Worm (Caenorhabditis elegans) whole organism, dauer: Measurements from ENCODE around the gene rfip-2.

Experiments
- unc-62 ChIP-seq: sonication (generic microtip); optimal IDR thresholded peaks from 2 replicates; lab custom pipeline; 2017; ENCODE audit warnings: missing biosample characterization, missing genetic modification reagents, missing genetic modification characterization

rfip-2 gene

DNA sequence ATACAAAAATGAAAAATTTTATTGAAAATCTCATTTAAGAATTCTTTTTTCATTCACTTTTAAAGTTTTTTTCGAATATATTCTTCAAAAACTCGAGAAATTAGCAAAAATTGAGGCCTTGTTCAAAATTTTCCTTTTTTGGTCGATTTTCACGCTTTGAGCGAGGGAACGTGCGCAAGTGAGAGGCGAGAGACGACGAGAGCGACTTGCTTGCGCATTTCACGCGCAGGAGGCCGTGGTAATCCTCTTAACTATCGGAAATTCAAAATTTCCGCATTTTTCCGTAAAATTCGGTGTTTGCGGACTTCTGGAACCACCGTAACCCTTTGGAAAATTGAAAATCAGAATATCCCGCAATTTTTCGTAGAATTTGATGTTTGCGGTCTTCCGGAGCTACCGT, 6.3 kb downstream of the rfip-2 start:
- no peak for TF ChIP-seq unc-62 (GFP tag; lab: Kevin White, UChicago)

DNA sequence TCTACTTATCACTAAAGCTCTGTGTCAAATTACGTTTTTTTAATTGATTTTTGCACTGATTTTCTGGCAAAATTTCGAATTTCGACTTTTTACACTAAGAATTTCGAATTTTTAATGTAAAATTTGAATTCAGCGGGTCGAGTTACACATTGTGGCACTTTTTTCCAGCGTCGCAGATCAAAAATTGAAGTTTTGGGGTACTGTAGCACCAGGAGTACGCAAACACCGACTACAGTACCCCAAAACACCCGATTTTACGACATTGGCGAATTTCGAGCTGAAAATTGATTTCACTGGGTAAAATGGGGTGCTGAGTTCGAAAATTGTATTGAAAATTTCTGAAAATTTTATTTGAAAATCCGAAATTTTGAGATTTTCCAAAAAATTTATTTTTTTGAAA, 8.8 kb downstream of the rfip-2 start:
- no peak for TF ChIP-seq unc-62 (GFP tag; lab: Kevin White, UChicago)

DNA sequence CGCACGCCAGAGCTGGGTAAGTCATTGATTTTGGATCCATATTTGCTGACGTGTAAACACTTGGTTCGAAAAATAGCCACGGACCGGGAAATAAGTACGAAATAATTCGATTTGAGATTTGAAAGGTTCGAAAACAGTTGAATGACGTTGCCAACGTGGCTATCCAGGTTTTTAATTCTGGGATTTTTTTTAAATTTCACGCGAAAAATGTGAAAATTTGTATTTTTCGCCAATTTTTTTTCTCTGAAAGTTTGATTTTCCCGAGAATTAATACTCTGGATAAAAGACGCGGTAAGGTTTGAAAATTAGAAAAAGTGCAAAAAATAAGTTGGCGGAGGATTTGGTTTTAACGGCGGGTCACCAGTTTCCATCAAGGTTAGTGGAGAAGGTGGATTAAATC, 17.2 kb downstream of the rfip-2 start, which contains the start of gene fbxc-48:
TSS of gene fbxc-48 (minus strand) at position 101 of the 400 bp plus-strand sequence.
- no peak for TF ChIP-seq unc-62 (GFP tag; lab: Kevin White, UChicago)

DNA sequence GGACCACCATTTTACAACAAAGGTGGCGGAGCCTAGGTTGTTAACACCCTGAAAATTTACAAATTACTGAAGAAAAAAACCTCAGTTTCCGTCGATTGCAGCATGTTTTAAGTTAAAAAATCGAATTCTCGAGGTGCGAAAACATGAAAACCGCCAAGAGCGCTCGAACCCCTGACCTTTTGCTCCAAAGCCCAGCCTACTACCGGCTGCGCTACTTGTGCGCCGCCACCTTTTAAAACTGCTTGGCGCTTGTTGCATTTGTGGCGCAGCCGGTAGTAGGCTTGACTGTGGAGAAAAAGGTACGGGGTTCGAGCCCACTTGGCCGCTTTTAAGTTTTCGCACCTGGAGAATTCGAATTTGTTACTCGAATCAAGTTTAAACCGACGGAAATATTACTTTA, 26.6 kb downstream of the rfip-2 start, which contains the start of gene snt-6:
TSS of gene snt-6 (minus strand) at position 58 of the 400 bp plus-strand sequence.
- TF ChIP-seq unc-62 (GFP tag; lab: Kevin White, UChicago) = no peak

DNA sequence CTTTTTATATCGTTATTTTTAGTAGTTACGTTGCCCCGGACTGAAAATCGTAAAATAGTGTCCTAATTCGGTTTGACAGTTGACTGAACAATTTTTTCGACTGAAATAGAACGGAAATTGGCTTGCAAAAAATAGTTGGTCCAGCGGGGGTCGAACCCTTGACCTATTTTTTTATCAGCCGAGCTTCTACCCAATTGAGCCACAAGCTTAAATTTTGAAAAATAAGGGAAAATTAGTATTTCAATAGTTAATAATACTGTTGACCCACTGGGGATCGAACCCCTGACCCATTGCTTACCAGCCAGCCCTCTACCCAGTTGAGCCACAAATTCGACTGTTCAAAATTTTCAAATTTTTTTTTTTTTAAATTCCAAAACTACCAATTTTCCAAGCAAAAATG, 28.3 kb downstream of the rfip-2 start:
- no peak for TF ChIP-seq unc-62 (GFP tag; lab: Kevin White, UChicago)

DNA sequence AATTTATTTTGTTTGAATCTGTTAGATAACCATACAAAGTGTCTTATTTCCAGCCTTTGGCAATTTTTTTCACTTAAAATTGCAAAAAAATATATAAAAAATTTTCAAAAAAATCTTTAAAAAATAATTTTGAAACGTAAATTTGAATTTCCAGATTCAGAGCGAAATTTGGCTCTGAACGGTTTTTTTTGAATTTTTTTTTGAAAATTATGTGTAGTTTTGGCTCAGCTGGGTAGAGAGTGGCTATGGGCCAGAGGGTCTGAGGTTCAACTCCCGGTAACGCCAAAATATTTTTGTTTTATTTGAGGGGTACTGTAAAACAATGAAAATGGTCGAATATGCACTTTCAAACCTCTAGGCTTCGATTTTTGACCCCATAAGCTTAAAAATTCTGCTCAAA, 29.9 kb downstream of the rfip-2 start:
- TF ChIP-seq unc-62 (GFP tag; lab: Kevin White, UChicago) = no peak

DNA sequence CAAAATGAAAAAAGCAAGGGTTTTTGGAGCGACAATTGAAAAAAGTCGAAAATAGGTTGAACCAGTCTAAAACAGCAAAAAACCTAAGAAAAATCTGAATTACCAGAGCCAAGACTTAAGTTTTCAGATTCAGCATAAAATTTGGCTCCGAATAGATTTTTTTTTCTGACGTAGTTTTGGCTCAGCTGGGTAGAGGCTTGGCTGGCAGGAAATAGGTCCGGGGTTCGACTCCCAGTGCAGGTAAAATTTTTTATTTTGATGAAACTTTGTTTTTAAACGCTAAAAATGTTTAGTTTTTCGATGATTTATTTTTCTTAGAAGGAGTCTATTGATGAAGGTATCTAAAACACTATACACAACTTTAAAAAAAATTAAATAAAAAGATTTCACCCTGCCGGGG, 31.4 kb downstream of the rfip-2 start:
- no peak for TF ChIP-seq unc-62 (GFP tag; lab: Kevin White, UChicago)

DNA sequence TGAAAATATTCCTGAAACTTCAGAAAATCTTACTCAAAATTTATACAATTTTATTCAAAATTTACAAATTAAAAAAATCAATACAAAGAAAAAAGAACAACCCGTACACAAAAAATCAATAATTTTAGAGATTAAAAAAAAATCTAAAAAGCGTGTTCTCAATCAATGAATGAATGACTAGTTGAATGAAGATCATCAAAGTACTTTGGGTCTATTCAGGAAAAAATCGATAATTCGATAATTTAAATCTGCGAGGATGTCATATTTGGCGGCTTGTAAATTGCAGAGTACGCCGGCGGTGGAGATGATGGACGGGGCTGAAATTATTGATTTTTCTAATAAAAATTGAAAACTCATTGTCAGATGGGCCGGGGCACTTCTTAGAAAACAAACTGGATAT, 32.6 kb downstream of the rfip-2 start:
- TF ChIP-seq unc-62 (GFP tag; lab: Kevin White, UChicago) = no peak

DNA sequence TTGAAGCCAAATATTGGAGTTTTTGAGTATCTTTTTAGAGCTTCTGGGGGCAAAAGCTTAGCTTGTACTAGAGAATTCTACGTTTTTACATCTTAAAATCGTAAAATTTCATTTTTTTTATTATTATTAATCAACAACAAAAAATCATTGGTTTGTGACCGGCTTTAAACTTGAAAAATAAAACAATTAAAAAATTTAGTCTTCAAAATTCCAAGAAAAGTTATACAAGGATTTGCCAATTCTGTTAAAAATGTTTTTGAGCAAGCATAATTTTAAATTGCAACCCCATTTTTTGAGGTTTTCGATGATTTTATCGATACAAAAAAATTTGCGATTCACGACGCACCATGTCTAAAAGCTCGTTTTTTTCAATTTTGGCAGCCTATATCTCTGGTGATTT, 33.6 kb downstream of the rfip-2 start:
- TF ChIP-seq unc-62 (GFP tag; lab: Kevin White, UChicago) = no peak

DNA sequence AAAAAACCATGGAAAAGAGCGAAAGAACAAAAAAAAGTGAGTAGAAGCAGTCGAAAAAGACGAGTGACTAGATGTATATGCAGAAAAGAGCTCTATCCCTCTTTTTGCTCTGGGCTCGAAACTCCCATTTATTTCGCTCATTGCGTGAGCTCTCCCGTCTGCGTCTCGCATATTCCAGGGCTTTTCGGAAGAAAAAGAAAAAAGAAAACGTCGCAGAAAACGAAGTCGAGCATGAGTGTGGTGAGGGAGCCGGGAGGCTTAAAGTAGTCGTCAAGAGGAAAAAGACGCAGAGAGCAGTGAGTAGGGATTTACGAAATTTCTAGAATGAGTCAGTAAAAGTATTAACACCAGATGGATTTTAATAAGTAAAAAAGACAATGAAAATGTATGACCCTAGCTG, 36.2 kb downstream of the rfip-2 start:
- no peak for TF ChIP-seq unc-62 (GFP tag; lab: Kevin White, UChicago)

DNA sequence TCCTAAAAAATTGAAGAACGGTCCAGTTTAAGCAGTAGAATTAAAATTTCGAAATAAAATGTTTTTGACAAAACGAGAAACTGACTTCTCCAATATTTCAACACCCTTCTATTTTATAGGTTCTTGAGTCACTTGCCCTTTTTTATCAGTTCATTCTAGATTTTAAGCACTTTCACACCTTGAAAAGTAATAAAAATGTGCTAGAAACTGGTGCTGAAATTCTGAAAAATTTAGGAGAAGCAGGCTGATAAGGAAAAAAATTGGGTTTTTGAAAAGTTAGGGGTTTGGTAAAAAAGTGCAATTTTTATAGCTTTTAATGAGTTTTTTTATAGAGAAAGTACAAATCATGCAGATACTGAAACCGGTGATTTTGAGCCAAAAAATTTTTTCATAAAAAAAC, 36.7 kb downstream of the rfip-2 start:
- no peak for TF ChIP-seq unc-62 (GFP tag; lab: Kevin White, UChicago)

DNA sequence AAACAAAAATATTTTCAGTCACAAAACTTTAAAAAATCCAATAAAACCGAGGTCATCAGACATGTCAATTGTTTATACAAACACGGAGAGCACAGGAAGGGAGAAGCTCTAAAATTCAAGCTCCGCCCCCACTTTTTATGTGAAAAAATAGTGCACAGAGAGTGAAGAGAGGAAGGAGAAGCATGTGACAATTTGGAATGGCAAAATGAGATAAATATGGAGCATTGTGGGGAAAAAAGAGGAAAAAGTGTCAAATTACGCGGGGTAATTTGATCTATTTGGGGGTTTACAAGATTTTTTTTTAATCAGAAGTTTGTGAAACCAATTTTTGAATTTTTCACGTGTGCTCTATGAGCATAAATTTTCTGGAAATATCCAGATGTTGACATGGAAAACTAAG, 39.4 kb downstream of the rfip-2 start:
- TF ChIP-seq unc-62 (GFP tag; lab: Kevin White, UChicago) = no peak

DNA sequence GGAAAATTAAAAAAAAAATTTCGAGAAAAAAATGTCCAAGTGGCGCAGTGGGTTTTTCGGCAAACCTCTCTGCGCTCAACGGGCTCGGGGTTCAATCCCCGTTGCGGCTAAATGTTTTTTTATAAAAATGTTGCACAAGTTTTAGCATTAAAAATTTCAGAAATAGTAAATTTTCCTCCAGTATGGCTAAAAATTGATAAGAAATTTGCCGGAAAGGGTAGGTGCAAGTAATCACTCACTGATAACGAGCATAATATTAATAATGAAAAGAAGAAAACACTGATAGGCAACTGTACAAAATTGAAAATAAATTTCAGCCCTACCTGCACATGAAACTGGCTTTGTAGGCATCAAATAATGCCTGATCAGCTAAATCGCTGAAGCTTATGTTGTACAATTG, 40.8 kb downstream of the rfip-2 start:
- TF ChIP-seq unc-62 (GFP tag; lab: Kevin White, UChicago) = no peak

DNA sequence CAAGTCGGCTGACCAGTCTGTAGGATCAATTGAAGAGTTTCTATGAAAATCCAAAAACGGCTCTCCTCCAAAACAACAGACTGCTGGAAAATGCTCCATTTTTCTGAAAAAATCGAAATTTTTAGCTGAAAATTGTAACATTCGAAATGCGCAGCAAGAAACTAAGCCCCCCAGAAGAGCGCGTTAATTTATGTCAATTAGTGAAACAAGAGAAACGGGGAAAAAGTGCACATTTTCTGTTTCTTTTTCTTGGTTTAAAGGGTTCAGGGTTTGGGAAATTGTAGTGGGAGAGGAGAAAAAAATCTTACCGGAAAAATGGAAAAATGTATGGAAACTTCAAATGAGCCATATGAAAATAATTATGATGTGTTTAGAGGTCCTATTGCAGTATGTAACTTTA, 41.6 kb downstream of the rfip-2 start, which contains the start of gene C08G5.7:
TSS of gene C08G5.7 (minus strand) at position 101 of the 400 bp plus-strand sequence.
- TF ChIP-seq unc-62 (GFP tag; lab: Kevin White, UChicago) = no peak

DNA sequence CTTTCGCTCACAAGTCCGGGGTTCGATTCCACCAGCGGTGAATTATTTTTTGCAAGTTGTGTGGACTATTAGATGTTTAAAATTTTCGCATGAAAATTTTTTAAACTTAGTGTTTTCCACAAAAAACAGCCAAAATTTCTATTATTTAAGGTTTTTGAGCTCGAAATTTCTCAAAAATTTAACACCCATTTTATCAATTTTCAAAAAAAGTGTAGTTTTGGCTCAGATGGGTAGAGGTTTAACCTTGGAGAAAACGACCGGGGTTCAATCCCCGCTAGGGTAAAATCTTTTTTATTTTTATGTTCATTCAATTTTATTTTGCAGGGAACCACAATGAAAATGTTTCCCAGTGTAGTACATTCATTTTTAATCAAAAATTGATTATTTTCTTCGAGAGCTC, 45.7 kb downstream of the rfip-2 start:
- no peak for TF ChIP-seq unc-62 (GFP tag; lab: Kevin White, UChicago)

DNA sequence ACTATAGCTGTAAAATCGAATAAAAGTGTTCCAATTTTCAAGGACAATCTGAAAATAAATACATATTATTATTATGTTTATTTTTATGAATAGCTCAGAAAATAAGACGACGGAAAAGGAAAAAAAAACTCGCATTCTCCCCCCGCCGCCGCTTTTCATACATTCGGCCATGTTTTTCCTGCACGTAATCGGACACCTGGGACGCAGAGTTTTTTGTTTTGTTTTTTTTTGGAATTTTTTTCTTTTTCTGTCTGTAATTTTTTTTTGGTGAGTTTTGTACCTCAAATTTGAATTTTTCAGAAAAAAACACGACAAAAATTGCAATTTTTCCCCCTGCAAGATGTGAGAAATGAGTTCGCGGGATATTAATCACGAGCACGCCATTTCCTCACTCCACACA, 46.7 kb downstream of the rfip-2 start, which contains the start of gene C08G5.6:
TSS of gene C08G5.6 (plus strand) at position 301 of the 400 bp plus-strand sequence.
- TF ChIP-seq unc-62 (GFP tag; lab: Kevin White, UChicago) = no peak

DNA sequence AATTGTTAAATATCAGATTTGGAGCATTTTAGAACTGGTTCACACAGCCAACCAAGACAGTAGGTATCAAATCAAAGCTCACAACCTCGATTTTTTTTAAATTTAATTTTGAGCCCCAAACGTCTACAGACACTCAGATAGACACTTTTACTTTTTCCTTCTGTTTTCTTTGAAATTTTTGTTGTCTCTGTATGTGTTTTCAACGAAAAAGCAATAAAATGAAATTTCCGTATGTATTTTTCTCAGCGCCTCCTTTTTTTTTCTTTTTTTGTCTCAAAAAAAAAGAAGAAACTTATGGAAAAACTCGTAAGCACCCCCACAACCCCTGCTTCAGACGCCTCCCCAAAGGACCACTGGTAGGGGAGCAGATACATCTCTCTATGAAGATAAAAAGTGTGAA, 50.2 kb downstream of the rfip-2 start:
- TF ChIP-seq unc-62 (GFP tag; lab: Kevin White, UChicago) = no peak

DNA sequence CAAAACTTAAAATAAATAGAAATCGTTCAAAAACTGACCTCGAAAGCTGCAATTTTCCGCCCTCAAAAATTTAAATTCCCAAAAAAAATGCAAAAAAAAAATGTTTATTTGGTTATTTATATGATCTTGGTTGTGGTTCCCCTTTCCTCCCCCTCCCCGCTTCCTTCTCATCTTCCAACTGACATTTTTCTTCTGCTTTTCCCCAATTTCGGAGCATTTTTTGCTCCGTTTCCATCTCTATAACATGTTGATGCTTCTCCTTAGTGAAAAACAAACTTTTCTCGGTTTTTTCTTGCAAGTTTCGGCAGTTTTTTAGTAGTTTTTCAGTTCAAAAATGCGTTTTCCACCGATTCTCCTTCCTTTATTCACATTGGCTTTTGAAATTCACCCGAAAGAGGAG, 51.4 kb downstream of the rfip-2 start, which contains the start of gene Y39F10A.1:
TSS of gene Y39F10A.1 (plus strand) at position 301 of the 400 bp plus-strand sequence.
- no peak for TF ChIP-seq unc-62 (GFP tag; lab: Kevin White, UChicago)
